Fruit fly (Drosophila melanogaster) whole organism, prepupa: Measurements from ENCODE around the gene Cpr72Eb.

Experiments used
- Blimp-1 ChIP-seq: fragments of 200-800 bp; sonication (Bioruptor generic); optimal IDR thresholded peaks from 3 replicates; lab custom pipeline; 2017; ENCODE audit warnings: missing biosample characterization, missing genetic modification characterization, mild to moderate bottlenecking, moderate library complexity, missing genetic modification reagents
- CG10631 ChIP-seq: fragments of 200-800 bp; sonication (Bioruptor generic); optimal IDR thresholded peaks from 2 replicates; lab custom pipeline; 2016; ENCODE audit warnings: missing biosample characterization, missing genetic modification characterization
- CG10669 ChIP-seq: fragments of 200-800 bp; sonication (Bioruptor generic); optimal IDR thresholded peaks from 3 replicates; lab custom pipeline; 2018; ENCODE audit warnings: missing biosample characterization, mild to moderate bottlenecking, missing genetic modification characterization, moderate library complexity
- CG11762 ChIP-seq: fragments of 200-800 bp; sonication (Bioruptor generic); optimal IDR thresholded peaks from 3 replicates; lab custom pipeline; 2016; ENCODE audit warnings: missing biosample characterization, missing genetic modification characterization; ENCODE audit not compliant: insufficient read depth
- CG1621 ChIP-seq: fragments of 200-800 bp; sonication (Bioruptor generic); optimal IDR thresholded peaks from 3 replicates; lab custom pipeline; 2018; ENCODE audit warnings: missing biosample characterization, mild to moderate bottlenecking, missing genetic modification characterization
- CG16779 ChIP-seq: fragments of 200-800 bp; sonication (Bioruptor generic); optimal IDR thresholded peaks from 3 replicates; lab custom pipeline; 2017; ENCODE audit warnings: missing biosample characterization, mild to moderate bottlenecking, missing genetic modification characterization
- CG31627 ChIP-seq: fragments of 200-800 bp; sonication (Bioruptor generic); optimal IDR thresholded peaks from 3 replicates; lab custom pipeline; 2016; ENCODE audit warnings: missing biosample characterization, missing genetic modification characterization
- CG32006 ChIP-seq: fragments of 200-800 bp; sonication (Bioruptor generic); optimal IDR thresholded peaks from 3 replicates; lab custom pipeline; 2017; ENCODE audit warnings: missing biosample characterization, mild to moderate bottlenecking, missing genetic modification characterization
- CG3919 ChIP-seq: fragments of 200-800 bp; sonication (Bioruptor generic); optimal IDR thresholded peaks from 3 replicates; lab custom pipeline; 2016; ENCODE audit warnings: missing biosample characterization, missing genetic modification characterization
- CG6163 ChIP-seq: fragments of 200-800 bp; sonication (Bioruptor generic); IDR thresholded peaks from 3 replicates; pipeline ENCODE4 v1.3.6; 2022; ENCODE audit warnings: missing biosample characterization, missing genetic modification characterization
- CG6808 ChIP-seq: fragments of 200-800 bp; sonication (Bioruptor generic); optimal IDR thresholded peaks from 3 replicates; lab custom pipeline; 2017; ENCODE audit warnings: missing biosample characterization, missing genetic modification characterization, mild to moderate bottlenecking, moderate library complexity, missing genetic modification reagents
- CG6854 ChIP-seq: fragments of 200-800 bp; sonication (Bioruptor generic); optimal IDR thresholded peaks from 2 replicates; lab custom pipeline; 2017; ENCODE audit warnings: missing biosample characterization, mild to moderate bottlenecking, missing genetic modification characterization
- CG7368 ChIP-seq: fragments of 200-800 bp; sonication (Bioruptor generic); optimal IDR thresholded peaks from 3 replicates; lab custom pipeline; 2016; ENCODE audit warnings: missing biosample characterization, missing genetic modification characterization
- CG8632 ChIP-seq: fragments of 200-800 bp; sonication (Bioruptor generic); optimal IDR thresholded peaks from 3 replicates; lab custom pipeline; 2016; ENCODE audit warnings: missing biosample characterization, missing genetic modification characterization
- CG9139 ChIP-seq: fragments of 200-800 bp; sonication (Bioruptor generic); optimal IDR thresholded peaks from 3 replicates; lab custom pipeline; 2017; ENCODE audit warnings: missing biosample characterization, mild to moderate bottlenecking, missing genetic modification characterization
- Eip75B ChIP-seq: fragments of 200-800 bp; sonication (Bioruptor generic); optimal IDR thresholded peaks from 3 replicates; lab custom pipeline; 2016; ENCODE audit warnings: missing biosample characterization, missing genetic modification characterization
- Eip78C ChIP-seq: fragments of 200-800 bp; sonication (Bioruptor generic); peaks from one replicate; lab custom pipeline; 2016; ENCODE audit warnings: missing biosample characterization, missing genetic modification characterization
- Eip93F ChIP-seq: fragments of 200-800 bp; sonication (Bioruptor generic); optimal IDR thresholded peaks from 2 replicates; lab custom pipeline; 2016; ENCODE audit warnings: missing biosample characterization, mild to moderate bottlenecking, missing genetic modification characterization
- Ets21C ChIP-seq: fragments of 200-800 bp; sonication (Bioruptor generic); optimal IDR thresholded peaks from 3 replicates; lab custom pipeline; 2016; ENCODE audit warnings: missing biosample characterization, missing genetic modification characterization
- Ets96B ChIP-seq: fragments of 200-800 bp; optimal IDR thresholded peaks from 2 replicates; lab custom pipeline; 2019; ENCODE audit warnings: missing biosample characterization, mild to moderate bottlenecking, missing genetic modification characterization, moderate library complexity
- Gug ChIP-seq: fragments of 200-800 bp; sonication (Bioruptor generic); IDR thresholded peaks from 2 replicates; pipeline ENCODE4 v1.3.6; 2022; ENCODE audit warnings: missing biosample characterization, missing genetic modification characterization
- Hr4 ChIP-seq: fragments of 200-800 bp; sonication (Bioruptor generic); optimal IDR thresholded peaks from 3 replicates; lab custom pipeline; 2016; ENCODE audit warnings: missing biosample characterization, missing genetic modification characterization
- Met ChIP-seq: fragments of 200-800 bp; sonication (Bioruptor generic); optimal IDR thresholded peaks from 3 replicates; lab custom pipeline; 2016; ENCODE audit warnings: missing biosample characterization, missing genetic modification characterization
- Smox ChIP-seq: fragments of 200-800 bp; sonication (Bioruptor generic); optimal IDR thresholded peaks from 3 replicates; lab custom pipeline; 2016; ENCODE audit warnings: missing biosample characterization, missing genetic modification characterization
- Sox14 ChIP-seq: fragments of 200-800 bp; sonication (Bioruptor generic); optimal IDR thresholded peaks from 3 replicates; lab custom pipeline; 2016; ENCODE audit warnings: missing biosample characterization, missing genetic modification characterization
- Sox15 ChIP-seq: fragments of 200-800 bp; sonication (Bioruptor generic); optimal IDR thresholded peaks from 3 replicates; lab custom pipeline; 2016; ENCODE audit warnings: missing biosample characterization, missing genetic modification characterization
- achi ChIP-seq: fragments of 200-800 bp; sonication (Bioruptor generic); optimal IDR thresholded peaks from 3 replicates; lab custom pipeline; 2016; ENCODE audit warnings: missing biosample characterization, missing genetic modification characterization
- cyc ChIP-seq: fragments of 200-800 bp; sonication (Bioruptor generic); optimal IDR thresholded peaks from 3 replicates; lab custom pipeline; 2016; ENCODE audit warnings: missing biosample characterization, missing genetic modification characterization
- dac ChIP-seq: fragments of 200-800 bp; sonication (Bioruptor generic); optimal IDR thresholded peaks from 2 replicates; lab custom pipeline; 2017; ENCODE audit warnings: missing biosample characterization, mild to moderate bottlenecking, missing genetic modification characterization
- dsx ChIP-seq: fragments of 200-800 bp; optimal IDR thresholded peaks from 3 replicates; lab custom pipeline; 2019; ENCODE audit warnings: missing biosample characterization, mild to moderate bottlenecking, missing genetic modification characterization, moderate library complexity; ENCODE audit not compliant: poor library complexity, severe bottlenecking
- esn ChIP-seq: fragments of 200-800 bp; sonication (Bioruptor generic); optimal IDR thresholded peaks from 2 replicates; lab custom pipeline; 2016; ENCODE audit warnings: missing biosample characterization, mild to moderate bottlenecking, missing genetic modification characterization, moderate library complexity
- fkh ChIP-seq: fragments of 200-800 bp; sonication (Bioruptor generic); optimal IDR thresholded peaks from 3 replicates; lab custom pipeline; 2017; ENCODE audit warnings: missing biosample characterization, mild to moderate bottlenecking, missing genetic modification characterization, moderate library complexity
- salr ChIP-seq, 2 experiments: fragments of 200-800 bp; sonication (Bioruptor generic); optimal IDR thresholded peaks; 3 replicates each; lab custom pipeline; 2016 to 2018; ENCODE audit warnings: missing biosample characterization in 2 of 2, missing genetic modification characterization in 2 of 2, mild to moderate bottlenecking in 1 of 2
- spab ChIP-seq: fragments of 200-800 bp; sonication (Bioruptor generic); optimal IDR thresholded peaks from 2 replicates; lab custom pipeline; 2017; ENCODE audit warnings: missing biosample characterization, mild to moderate bottlenecking, missing genetic modification characterization, missing genetic modification reagents
- ss ChIP-seq, 2 experiments: fragments of 200-800 bp; sonication (Bioruptor generic); optimal IDR thresholded peaks; 2 replicates in 1 of 2; 3 replicates in 1 of 2; lab custom pipeline; 2017 to 2018; ENCODE audit warnings: mild to moderate bottlenecking in 2 of 2, missing biosample characterization in 2 of 2, missing genetic modification characterization in 2 of 2, moderate library complexity in 1 of 2
- vri ChIP-seq: fragments of 200-800 bp; sonication (Bioruptor generic); optimal IDR thresholded peaks from 3 replicates; lab custom pipeline; 2016; ENCODE audit warnings: missing biosample characterization, mild to moderate bottlenecking, missing genetic modification characterization

Cpr72Eb gene

dm6 chr3L:16351770-16352429 lies 12.8 kb upstream of the Cpr72Eb start, which contains the start of the genes Golgin104 and Tcs3:
Gene Golgin104 (minus strand): TSS chr3L:16351951.
Gene Tcs3 (plus strand): TSS chr3L:16351991.
- no peak for TF ChIP-seq CG3919 (GFP tag; lab: Kevin White, UChicago)
- no peak for TF ChIP-seq Smox (GFP tag; lab: Kevin White, UChicago)
- TF ChIP-seq Met, result no peak
- TF ChIP-seq CG1621 (tag; lab: Kevin White, UChicago), result no peak
- peak; percentile 99 for TF ChIP-seq fkh
- TF ChIP-seq Hr4, result no peak

dm6 chr3L:16354197-16354596 lies 10.5 kb upstream of the Cpr72Eb start, which contains the start of gene Pdh:
Gene Pdh (minus strand): TSS chr3L:16354297.
- TF ChIP-seq CG11762, result no peak
- TF ChIP-seq Eip78C, result peak; percentile 1
- no peak for TF ChIP-seq CG9139
- no peak for TF ChIP-seq cyc (GFP tag; lab: Kevin White, UChicago)
- no peak for TF ChIP-seq CG6808 (GFP tag; lab: Kevin White, UChicago)
- TF ChIP-seq Eip93F (GFP tag; lab: Kevin White, UChicago), result no peak

- TF ChIP-seq dac (GFP tag; lab: Kevin White, UChicago) (no peak), CG31627 (no peak), Gug (no peak), CG8632 (GFP tag; lab: Kevin White, UChicago) (no peak), CG1621 (tag; lab: Kevin White, UChicago) (no peak), Eip78C (peak; percentile 40), fkh (peak; percentile 62), vri (GFP tag; lab: Kevin White, UChicago) (peak; percentile 72)
These were observed 8.4 kb upstream of the Cpr72Eb start for dm6 chr3L:16356171-16356765.

dm6 chr3L:16357187-16357728 lies 7.4 kb upstream of the Cpr72Eb start:
- TF ChIP-seq achi (GFP tag; lab: Kevin White, UChicago), result no peak
- no peak for TF ChIP-seq CG6808 (GFP tag; lab: Kevin White, UChicago)
- TF ChIP-seq Blimp-1 (GFP tag; lab: Kevin White, UChicago), result no peak
- no peak for TF ChIP-seq Met
- TF ChIP-seq Sox15 (GFP tag; lab: Kevin White, UChicago), result no peak
- peak; percentile 21 for TF ChIP-seq CG1621 (tag; lab: Kevin White, UChicago)
- TF ChIP-seq CG32006 (GFP tag; lab: Kevin White, UChicago), result no peak
- no peak for TF ChIP-seq CG10631 (GFP tag; lab: Kevin White, UChicago)
- TF ChIP-seq dsx (GFP tag; lab: Kevin White, UChicago), result no peak
- no peak for TF ChIP-seq esn (GFP tag; lab: Kevin White, UChicago)
- peak; percentile 71 for TF ChIP-seq vri (GFP tag; lab: Kevin White, UChicago)
- TF ChIP-seq cyc (GFP tag; lab: Kevin White, UChicago), result no peak
- TF ChIP-seq Eip75B, result no peak
- 0 out of 3 replicates have a peak, but pooled peaks have one; percentile 25 for TF ChIP-seq CG6163 (GFP tag; lab: Robert Waterston, UW)
- no peak for TF ChIP-seq spab (GFP tag; lab: Kevin White, UChicago)
- TF ChIP-seq Ets21C (GFP tag; lab: Kevin White, UChicago), result no peak
- TF ChIP-seq, all 60 proteins: peak for 3

- TF ChIP-seq ss (GFP tag; optimal IDR thresholded peaks at IDR 0.05; lab: Kevin White, UChicago) (no peak), CG10669 (no peak), CG6808 (GFP tag; lab: Kevin White, UChicago) (peak; percentile 38), Sox14 (GFP tag; lab: Kevin White, UChicago) (peak; percentile 4), Smox (GFP tag; lab: Kevin White, UChicago) (no peak), salr (GFP tag; optimal IDR thresholded peaks at IDR 0.05; lab: Kevin White, UChicago) (peak in 1 of 2 experiments; percentile 40), Ets96B (tag; lab: Kevin White, UChicago) (no peak), CG16779 (tag; lab: Kevin White, UChicago) (no peak), CG6854 (GFP tag; lab: Kevin White, UChicago) (no peak), CG7368 (GFP tag; lab: Kevin White, UChicago) (no peak), esn (GFP tag; lab: Kevin White, UChicago) (peak; percentile 14), achi (GFP tag; lab: Kevin White, UChicago) (no peak), Eip78C (peak; percentile 78), Ets21C (GFP tag; lab: Kevin White, UChicago) (no peak)
These were observed 6.8 kb upstream of the Cpr72Eb start for dm6 chr3L:16357860-16358259.
